Worm (Caenorhabditis elegans): ENCODE data around the gene pdfr-1.

Gene pdfr-1

DNA sequence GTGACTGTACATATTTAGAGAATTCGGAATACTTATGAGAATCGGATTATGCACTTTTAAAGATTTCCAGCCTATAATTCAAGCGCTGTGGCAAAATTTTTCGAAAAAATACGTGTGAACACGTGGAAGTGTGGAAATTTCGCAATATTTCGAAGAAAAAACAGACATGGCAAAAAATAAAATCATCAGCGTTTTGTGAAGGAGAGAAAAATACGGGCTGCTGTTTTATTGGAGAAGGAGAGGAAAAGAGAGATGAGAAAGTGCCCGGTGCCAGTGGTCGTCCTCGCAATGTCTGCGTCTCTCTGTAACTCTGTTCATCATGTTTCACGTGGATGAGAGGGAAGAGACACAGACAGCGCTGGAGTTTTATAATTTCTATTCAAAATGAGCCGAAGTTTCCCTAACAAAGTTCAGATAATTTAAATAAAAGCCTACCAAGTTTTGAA lies 45.8 kb downstream of the pdfr-1 start (continued):
- TF ChIP-seq let-607 (tag; optimal IDR thresholded peaks at IDR 0.05) = peak; percentile 26 to 79
- peak; percentile 27 for TF ChIP-seq T26A5.8 (tag; optimal IDR thresholded peaks at IDR 0.05)
- no peak for TF ChIP-seq nfya-2 (GFP tag; IDR thresholded peaks at IDR 0.05)
- TF ChIP-seq Y79H2A.3 (GFP tag; conservative IDR thresholded peaks at IDR 0.05) = 0 out of 2 replicates have a peak, but pooled peaks have one; percentile 7
- no peak for TF ChIP-seq lir-1 (GFP tag; conservative IDR thresholded peaks at IDR 0.05)
- peak; percentile 86 for TF ChIP-seq F57C9.4 (tag; optimal IDR thresholded peaks at IDR 0.05)
- TF ChIP-seq C17E4.6 (GFP tag; IDR thresholded peaks at IDR 0.05) = peak; percentile 61; the same call in 1 of the 2 replicates
- TF ChIP-seq lin-54 (GFP tag; optimal IDR thresholded peaks at IDR 0.05) = peak; percentile 77
- peak; percentile 91 for TF ChIP-seq repo-1 (tag; optimal IDR thresholded peaks at IDR 0.05)
- peak; percentile 69 for TF ChIP-seq madf-10 (tag; optimal IDR thresholded peaks at IDR 0.05)
- no peak for TF ChIP-seq nfya-1 (tag; optimal IDR thresholded peaks at IDR 0.05; ENCODE audit: borderline replicate concordance, insufficient read depth)
- TF ChIP-seq hlh-12 (tag; optimal IDR thresholded peaks at IDR 0.05) = no peak
- no peak for TF ChIP-seq pha-4 (tag; optimal IDR thresholded peaks at IDR 0.05)
- TF ChIP-seq let-526 (GFP tag; IDR thresholded peaks at IDR 0.05) = no peak
- TF ChIP-seq ztf-28 (GFP tag; IDR thresholded peaks at IDR 0.05) = no peak
- TF ChIP-seq ztf-22 (GFP tag; optimal IDR thresholded peaks at IDR 0.05) = peak; percentile 16
- TF ChIP-seq rcor-1 (GFP tag; IDR thresholded peaks at IDR 0.05) = peak; percentile 70
- no peak for TF ChIP-seq ceh-40 (GFP tag; IDR thresholded peaks at IDR 0.05)
- TF ChIP-seq T07F8.4 (tag; optimal IDR thresholded peaks at IDR 0.05) = peak; percentile 60
- TF ChIP-seq C06A6.2 (GFP tag; conservative IDR thresholded peaks at IDR 0.05) = peak; percentile 61
- TF ChIP-seq Y95B8A.8 (GFP tag; IDR thresholded peaks at IDR 0.05) = peak; percentile 86
- TF ChIP-seq ztf-18 (tag; optimal IDR thresholded peaks at IDR 0.05) = peak; percentile 51
- peak; percentile 32; the same call in 1 of the 2 replicates for TF ChIP-seq egrh-3 (GFP tag; IDR thresholded peaks at IDR 0.05)
- peak; percentile 70 for TF ChIP-seq madf-6 (GFP tag; IDR thresholded peaks at IDR 0.05)
- peak; percentile 74 for TF ChIP-seq dpff-1 (tag; optimal IDR thresholded peaks at IDR 0.05)
- peak; percentile 96 for TF ChIP-seq cebp-1 (GFP tag; IDR thresholded peaks at IDR 0.05)
- TF ChIP-seq cebp-1 (tag; optimal IDR thresholded peaks at IDR 0.05) = peak; percentile 99
- TF ChIP-seq F33H1.4 (GFP tag; IDR thresholded peaks at IDR 0.05) = peak; percentile 53
- TF ChIP-seq fkh-3 (tag; optimal IDR thresholded peaks at IDR 0.05) = peak; percentile 51
- TF ChIP-seq aptf-2 (GFP tag; conservative IDR thresholded peaks at IDR 0.05) = no peak
- TF ChIP-seq ccch-3 (GFP tag; optimal IDR thresholded peaks at IDR 0.05) = no peak
- peak; percentile 88 for TF ChIP-seq athp-1 (tag; optimal IDR thresholded peaks at IDR 0.05)
- no peak for TF ChIP-seq F57A8.1 (GFP tag; optimal IDR thresholded peaks at IDR 0.05)
- TF ChIP-seq sptf-2 (GFP tag; optimal IDR thresholded peaks at IDR 0.05) = no peak
- peak; percentile 60 for TF ChIP-seq zim-3 (tag; optimal IDR thresholded peaks at IDR 0.05)
- peak; percentile 49 for TF ChIP-seq nhr-90 (tag; optimal IDR thresholded peaks at IDR 0.05)
- no peak for TF ChIP-seq tbx-9 (tag; optimal IDR thresholded peaks at IDR 0.05; ENCODE audit: borderline replicate concordance)
- no peak for TF ChIP-seq him-1 (tag; optimal IDR thresholded peaks at IDR 0.05)
- TF ChIP-seq bed-2 (GFP tag; IDR thresholded peaks at IDR 0.05) = no peak
- peak; percentile 82 for TF ChIP-seq B0035.1 (tag; optimal IDR thresholded peaks at IDR 0.05)
- 0 out of 2 replicates have a peak, but pooled peaks have one; percentile 12 for TF ChIP-seq attf-6 (GFP tag; IDR thresholded peaks at IDR 0.05)
- TF ChIP-seq snpc-3.4 (tag; optimal IDR thresholded peaks at IDR 0.05) = peak; percentile 58
- peak; percentile 74 for TF ChIP-seq pbrm-1 (GFP tag; IDR thresholded peaks at IDR 0.05)
- no peak for TF ChIP-seq ztf-3 (GFP tag; optimal IDR thresholded peaks at IDR 0.05)
- peak; percentile 72 for TF ChIP-seq lin-40 (tag; optimal IDR thresholded peaks at IDR 0.05)
- TF ChIP-seq cebp-2 (GFP tag; IDR thresholded peaks at IDR 0.05) = no peak
- TF ChIP-seq hrde-1 (tag; optimal IDR thresholded peaks at IDR 0.05; ENCODE audit: borderline replicate concordance) = peak; percentile 62
- peak; percentile 3 for TF ChIP-seq xnd-1 (tag; optimal IDR thresholded peaks at IDR 0.05)
- TF ChIP-seq ets-4 (GFP tag; optimal IDR thresholded peaks at IDR 0.05) = no peak

Data from whole organism, young adult.